Worm (Caenorhabditis elegans) whole organism, L2 larva: ENCODE measurements around the gene Y54G2A.72.

Source experiments
- ceh-82 ChIP-seq: fragments of 150-350 bp; optimal IDR thresholded peaks from 2 replicates; lab custom pipeline; 2014; ENCODE audit warnings: missing biosample characterization, missing genetic modification characterization
- crh-2 ChIP-seq: sonication (generic microtip); optimal IDR thresholded peaks from 2 replicates; lab custom pipeline; 2017; ENCODE audit warnings: missing biosample characterization, missing genetic modification characterization
- egl-27 ChIP-seq: sonication (generic microtip); optimal IDR thresholded peaks from 3 replicates; lab custom pipeline; 2017; ENCODE audit warnings: missing biosample characterization, missing genetic modification reagents, missing genetic modification characterization
- elt-1 ChIP-seq: fragments of 150-350 bp; optimal IDR thresholded peaks from 2 replicates; lab custom pipeline; 2014; ENCODE audit warnings: missing biosample characterization, missing genetic modification characterization
- lin-39 ChIP-seq: fragments of 150-350 bp; optimal IDR thresholded peaks from 2 replicates; lab custom pipeline; 2014; ENCODE audit warnings: missing biosample characterization, missing genetic modification reagents, missing genetic modification characterization
- mdl-1 ChIP-seq, 2 experiments: fragments of 150-350 bp in 1 of 2; sonication (generic microtip) in 1 of 2; optimal IDR thresholded peaks; 2 replicates each; lab custom pipeline; 2017; ENCODE audit warnings: missing biosample characterization in 2 of 2, missing genetic modification characterization in 2 of 2
- nhr-10 ChIP-seq: sonication (generic microtip); optimal IDR thresholded peaks from 2 replicates; lab custom pipeline; 2017; ENCODE audit warnings: missing biosample characterization, missing genetic modification characterization
- nhr-6 ChIP-seq: fragments of 150-350 bp; optimal IDR thresholded peaks from 2 replicates; lab custom pipeline; 2014; ENCODE audit warnings: missing biosample characterization, missing genetic modification characterization
- nhr-77 ChIP-seq: fragments of 150-350 bp; optimal IDR thresholded peaks from 2 replicates; lab custom pipeline; 2014; ENCODE audit warnings: missing biosample characterization, missing genetic modification characterization
- peb-1 ChIP-seq: fragments of 150-350 bp; optimal IDR thresholded peaks from 2 replicates; lab custom pipeline; 2014; ENCODE audit warnings: missing biosample characterization, missing genetic modification characterization
- snpc-4 ChIP-seq: fragments of 150-350 bp; optimal IDR thresholded peaks from 2 replicates; lab custom pipeline; 2014; ENCODE audit warnings: missing biosample characterization, missing genetic modification characterization
- unc-55 ChIP-seq: fragments of 150-350 bp; sonication (generic microtip); optimal IDR thresholded peaks from 3 replicates; lab custom pipeline; 2014; ENCODE audit warnings: missing biosample characterization, missing genetic modification reagents, missing genetic modification characterization
- ztf-1 ChIP-seq: fragments of 200-800 bp; sonication (Bioruptor generic); conservative IDR thresholded peaks from 2 replicates; pipeline ENCODE4 v1.3.6; 2022; ENCODE audit warnings: missing genetic modification characterization, missing compliant biosample characterization

- TF ChIP-seq snpc-4 (tag; lab: Kevin White, UChicago), result no peak
- no peak for TF ChIP-seq crh-2 (tag; lab: Kevin White, UChicago)
- TF ChIP-seq ceh-82 (tag; lab: Kevin White, UChicago), result no peak
- no peak for TF ChIP-seq nhr-10 (tag; lab: Kevin White, UChicago)
- TF ChIP-seq peb-1 (tag; lab: Kevin White, UChicago), result no peak
- TF ChIP-seq ztf-1, result no peak
- TF ChIP-seq nhr-77 (tag; lab: Kevin White, UChicago), result no peak
- no peak for TF ChIP-seq mdl-1 (tag; optimal IDR thresholded peaks at IDR 0.05; lab: Kevin White, UChicago)
- no peak for TF ChIP-seq elt-1 (tag; lab: Kevin White, UChicago)
- TF ChIP-seq lin-39 (tag; lab: Kevin White, UChicago), result no peak
- no peak for TF ChIP-seq nhr-6 (tag; lab: Kevin White, UChicago)
- TF ChIP-seq egl-27 (tag; lab: Kevin White, UChicago), result no peak
- no peak for TF ChIP-seq unc-55 (GFP tag; lab: Kevin White, UChicago)
These were observed 27.3 kb upstream of the Y54G2A.72 start for ce11 chrIV:2750607-2751006.
